Worm (Caenorhabditis elegans) whole organism, young adult: ENCODE measurements around the gene sas-7.

Experiments
- B0035.1 ChIP-seq: sonication (generic microtip); optimal IDR thresholded peaks from 2 replicates; lab custom pipeline; 2016; ENCODE audit warnings: missing genetic modification characterization, mild to moderate bottlenecking, missing compliant biosample characterization, missing genotype, missing genetic modification reagents
- B0261.1 ChIP-seq: sonication (generic microtip); optimal IDR thresholded peaks from 2 replicates; lab custom pipeline; 2016; ENCODE audit warnings: mild to moderate bottlenecking, missing genetic modification characterization, moderate library complexity, missing compliant biosample characterization
- C17E4.6 ChIP-seq: fragments of 200-800 bp; sonication (Bioruptor generic); IDR thresholded peaks from 2 replicates; pipeline ENCODE4 v1.3.6; 2022; ENCODE audit warnings: missing genetic modification reagents, missing genetic modification characterization, missing compliant biosample characterization
- F55B11.4 ChIP-seq: sonication (generic microtip); optimal IDR thresholded peaks from 2 replicates; lab custom pipeline; 2016; ENCODE audit warnings: missing compliant biosample characterization, missing genetic modification characterization, borderline replicate concordance; ENCODE audit not compliant: insufficient read depth
- T26A5.8 ChIP-seq: sonication (generic microtip); optimal IDR thresholded peaks from 2 replicates; lab custom pipeline; 2016; ENCODE audit warnings: missing genetic modification characterization, missing compliant biosample characterization
- Y56A3A.18 ChIP-seq: fragments of 200-800 bp; sonication (Bioruptor generic); IDR thresholded peaks from 2 replicates; pipeline ENCODE4 v1.3.6; 2022; ENCODE audit warnings: missing genetic modification reagents, missing genetic modification characterization, missing compliant biosample characterization
- Y95B8A.8 ChIP-seq: fragments of 200-800 bp; sonication (Bioruptor generic); IDR thresholded peaks from 2 replicates; pipeline ENCODE4 v1.3.6; 2022; ENCODE audit warnings: missing genetic modification reagents, missing genetic modification characterization, missing compliant biosample characterization
- ZK185.1 ChIP-seq: sonication (generic microtip); optimal IDR thresholded peaks from 2 replicates; lab custom pipeline; 2016; ENCODE audit warnings: mild to moderate bottlenecking, missing genetic modification characterization, missing compliant biosample characterization; ENCODE audit not compliant: poor library complexity, severe bottlenecking
- akir-1 ChIP-seq: fragments of 200-800 bp; sonication (Bioruptor generic); optimal IDR thresholded peaks from 2 replicates; lab custom pipeline; 2018; ENCODE audit warnings: mild to moderate bottlenecking, missing genetic modification characterization, moderate library complexity, missing compliant biosample characterization
- ama-1 ChIP-seq, 3 experiments: fragments of 150-350 bp in 1 of 3; sonication (generic microtip) in 2 of 3; optimal IDR thresholded peaks; 2 replicates each; lab custom pipeline; 2014 to 2018; ENCODE audit warnings: missing biosample characterization in 2 of 3, missing genetic modification characterization in 2 of 3, missing genetic modification reagents in 2 of 3
- atf-7 ChIP-seq: sonication (generic microtip); optimal IDR thresholded peaks from 2 replicates; lab custom pipeline; 2017; ENCODE audit warnings: mild to moderate bottlenecking, missing genetic modification characterization, missing compliant biosample characterization
- bed-1 ChIP-seq: fragments of 200-800 bp; sonication (Bioruptor generic); IDR thresholded peaks from 2 replicates; pipeline ENCODE4 v1.3.6; 2022; ENCODE audit warnings: missing genetic modification reagents, missing genetic modification characterization, missing compliant biosample characterization
- ccch-3 ChIP-seq: fragments of 200-800 bp; sonication (Bioruptor generic); optimal IDR thresholded peaks from 2 replicates; lab custom pipeline; 2018; ENCODE audit warnings: mild to moderate bottlenecking, missing genetic modification characterization, missing compliant biosample characterization
- cebp-1 ChIP-seq, 2 experiments: fragments of 200-800 bp in 1 of 2; sonication (Bioruptor generic) in 1 of 2; sonication (generic microtip) in 1 of 2; IDR thresholded peaks in 1 of 2; optimal IDR thresholded peaks in 1 of 2; 2 replicates each; pipeline versions ENCODE4 v1.3.6 to Lab custom; 2017 to 2022; ENCODE audit warnings: missing compliant biosample characterization in 2 of 2, missing genetic modification characterization in 2 of 2, mild to moderate bottlenecking in 1 of 2, missing genetic modification reagents in 1 of 2, moderate library complexity in 1 of 2
- ceh-27 ChIP-seq: fragments of 200-800 bp; sonication (Bioruptor generic); optimal IDR thresholded peaks from 2 replicates; lab custom pipeline; 2018; ENCODE audit warnings: mild to moderate bottlenecking, missing genetic modification characterization, moderate library complexity, missing compliant biosample characterization
- ceh-58 ChIP-seq: fragments of 200-800 bp; sonication (Bioruptor generic); IDR thresholded peaks from 2 replicates; pipeline ENCODE4 v1.3.6; 2022; ENCODE audit warnings: missing genetic modification characterization, missing compliant biosample characterization
- dpff-1 ChIP-seq: sonication (generic microtip); optimal IDR thresholded peaks from 2 replicates; lab custom pipeline; 2017; ENCODE audit warnings: mild to moderate bottlenecking, missing genetic modification characterization, missing compliant biosample characterization
- ekl-4 ChIP-seq: fragments of 200-800 bp; sonication (Bioruptor generic); IDR thresholded peaks from 2 replicates; pipeline ENCODE4 v1.3.6; 2022; ENCODE audit warnings: missing genetic modification reagents, missing genetic modification characterization, missing compliant biosample characterization
- fkh-3 ChIP-seq: sonication (generic microtip); optimal IDR thresholded peaks from 2 replicates; lab custom pipeline; 2016; ENCODE audit warnings: mild to moderate bottlenecking, missing genetic modification characterization, missing compliant biosample characterization
- hmg-20 ChIP-seq: fragments of 200-800 bp; sonication (Bioruptor generic); IDR thresholded peaks from 2 replicates; pipeline ENCODE4 v1.3.6; 2022; ENCODE audit warnings: missing genetic modification reagents, missing genetic modification characterization, missing compliant biosample characterization
- hrde-1 ChIP-seq: sonication (generic microtip); optimal IDR thresholded peaks from 2 replicates; lab custom pipeline; 2016; ENCODE audit warnings: missing genetic modification characterization, mild to moderate bottlenecking, missing compliant biosample characterization, moderate library complexity, missing genotype, missing genetic modification reagents, borderline replicate concordance
- hsf-1 ChIP-seq: fragments of 200-800 bp; sonication (Bioruptor generic); IDR thresholded peaks from 2 replicates; pipeline ENCODE4 v1.3.6; 2022; ENCODE audit warnings: missing genetic modification reagents, missing genetic modification characterization, missing compliant biosample characterization
- lin-26 ChIP-seq: fragments of 200-800 bp; sonication (Bioruptor generic); IDR thresholded peaks from 2 replicates; pipeline ENCODE4 v1.3.6; 2022; ENCODE audit warnings: missing genetic modification reagents, missing genetic modification characterization, missing compliant biosample characterization
- lin-40 ChIP-seq: sonication (generic microtip); optimal IDR thresholded peaks from 2 replicates; lab custom pipeline; 2016; ENCODE audit warnings: missing genetic modification characterization, mild to moderate bottlenecking, missing compliant biosample characterization, missing genotype, missing genetic modification reagents
- lin-54 ChIP-seq: fragments of 200-800 bp; sonication (Bioruptor generic); optimal IDR thresholded peaks from 2 replicates; lab custom pipeline; 2018; ENCODE audit warnings: mild to moderate bottlenecking, missing genetic modification characterization, missing compliant biosample characterization
- lir-1 ChIP-seq: fragments of 200-800 bp; sonication (Bioruptor generic); conservative IDR thresholded peaks from 2 replicates; pipeline ENCODE4 v1.3.6; 2022; ENCODE audit warnings: missing genetic modification reagents, missing genetic modification characterization, missing compliant biosample characterization
- lsy-27 ChIP-seq: sonication (generic microtip); optimal IDR thresholded peaks from 2 replicates; lab custom pipeline; 2017; ENCODE audit warnings: missing genetic modification characterization, mild to moderate bottlenecking, missing compliant biosample characterization, antibody characterized with exemption, missing genotype, borderline replicate concordance; ENCODE audit not compliant: insufficient read depth
- madf-6 ChIP-seq: fragments of 200-800 bp; sonication (Bioruptor generic); IDR thresholded peaks from 2 replicates; pipeline ENCODE4 v1.3.6; 2022; ENCODE audit warnings: missing genetic modification reagents, missing genetic modification characterization, missing compliant biosample characterization
- nhr-80 ChIP-seq: sonication (generic microtip); optimal IDR thresholded peaks from 2 replicates; lab custom pipeline; 2016; ENCODE audit warnings: missing genetic modification characterization, missing compliant biosample characterization
- pha-4 ChIP-seq: fragments of 150-350 bp; sonication (generic microtip); optimal IDR thresholded peaks from 2 replicates; lab custom pipeline; 2014; ENCODE audit warnings: missing biosample characterization, missing genetic modification reagents, missing genetic modification characterization
- repo-1 ChIP-seq: sonication (generic microtip); optimal IDR thresholded peaks from 2 replicates; lab custom pipeline; 2017; ENCODE audit warnings: mild to moderate bottlenecking, missing genetic modification characterization, missing compliant biosample characterization
- rpc-1 ChIP-seq, 2 experiments: fragments of 150-350 bp in 1 of 2; sonication (generic microtip) in 1 of 2; optimal IDR thresholded peaks; 2 replicates each; lab custom pipeline; 2014 to 2018; ENCODE audit warnings: missing biosample characterization in 1 of 2, missing genetic modification characterization in 1 of 2, missing genetic modification reagents in 1 of 2, missing genotype in 1 of 2
- tbx-9 ChIP-seq: sonication (generic microtip); optimal IDR thresholded peaks from 2 replicates; lab custom pipeline; 2016; ENCODE audit warnings: borderline replicate concordance, missing genetic modification characterization, inconsistent platforms, missing compliant biosample characterization
- unc-62 ChIP-seq: fragments of 150-350 bp; optimal IDR thresholded peaks from 2 replicates; lab custom pipeline; 2014; ENCODE audit warnings: missing biosample characterization, missing genetic modification reagents, missing genetic modification characterization
- ztf-26 ChIP-seq: sonication (generic microtip); optimal IDR thresholded peaks from 2 replicates; lab custom pipeline; 2017; ENCODE audit warnings: missing genetic modification characterization, missing compliant biosample characterization
- ztf-3 ChIP-seq: fragments of 200-800 bp; sonication (Bioruptor generic); optimal IDR thresholded peaks from 2 replicates; lab custom pipeline; 2018; ENCODE audit warnings: mild to moderate bottlenecking, missing genetic modification characterization, missing compliant biosample characterization

The sas-7 gene

ce11 chrIII:10335086-10335485, 14.3 kb downstream of the sas-7 start, which contains the start of gene ced-9:
TSS of gene ced-9 (plus strand) at chrIII:10335172.
- TF ChIP-seq tbx-9 (tag; lab: Kevin White, UChicago) (peak; percentile 93), ceh-58 (GFP tag; lab: Robert Waterston, UW) (no peak)

DNA sequence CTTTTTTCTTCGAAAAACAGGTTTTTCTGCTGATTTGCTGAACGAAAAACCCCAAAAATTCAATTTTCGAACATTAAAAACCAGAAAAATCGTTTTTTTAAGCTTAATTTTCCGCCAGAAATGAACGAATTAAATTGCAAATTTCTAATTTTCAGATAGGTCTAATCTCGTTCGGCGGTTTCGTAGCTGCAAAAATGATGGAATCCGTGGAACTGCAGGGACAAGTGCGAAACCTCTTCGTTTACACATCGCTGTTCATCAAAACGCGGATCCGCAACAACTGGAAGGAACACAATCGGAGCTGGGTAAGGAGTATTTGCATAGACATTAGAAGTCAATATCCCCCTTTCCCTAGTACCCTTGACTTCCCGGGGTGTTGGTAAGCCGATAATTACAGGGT, 15.3 kb downstream of the sas-7 start:
- TF ChIP-seq ZK185.1 (tag; lab: Kevin White, UChicago), result no peak
- TF ChIP-seq fkh-3 (tag; lab: Kevin White, UChicago), result no peak

ce11 chrIII:10337508-10338166, 16.8 kb downstream of the sas-7 start, which contains the start of gene ttr-15:
TSS of gene ttr-15 (plus strand) at chrIII:10337847.
- no peak for TF ChIP-seq hrde-1 (tag; lab: Kevin White, UChicago)
- peak; percentile 11 for TF ChIP-seq atf-7 (tag; lab: Kevin White, UChicago)
- TF ChIP-seq repo-1 (tag; lab: Kevin White, UChicago), result peak; percentile 22
- TF ChIP-seq bed-1 (GFP tag; lab: Robert Waterston, UW), result no peak
- TF ChIP-seq B0035.1 (tag; lab: Kevin White, UChicago), result peak; percentile 73
- TF ChIP-seq ama-1 (optimal IDR thresholded peaks at IDR 0.05; lab: Kevin White, UChicago), result peak; percentile 92
- TF ChIP-seq ama-1 (GFP tag; optimal IDR thresholded peaks at IDR 0.05; lab: Kevin White, UChicago), result peak in 1 of 2 experiments; percentile 6
- TF ChIP-seq ceh-27, result no peak
- no peak for TF ChIP-seq C17E4.6 (GFP tag; lab: Robert Waterston, UW)
- TF ChIP-seq ekl-4 (GFP tag; lab: Robert Waterston, UW), result no peak
- TF ChIP-seq Y56A3A.18 (GFP tag; lab: Robert Waterston, UW), result 0 out of 2 replicates have a peak, but pooled peaks have one; percentile 45
- TF ChIP-seq hmg-20 (GFP tag; lab: Robert Waterston, UW), result no peak
- no peak for TF ChIP-seq rpc-1 (optimal IDR thresholded peaks at IDR 0.05; lab: Kevin White, UChicago)
- no peak for TF ChIP-seq rpc-1 (tag; optimal IDR thresholded peaks at IDR 0.05; lab: Kevin White, UChicago)
- TF ChIP-seq madf-6 (GFP tag; lab: Robert Waterston, UW), result 0 out of 2 replicates have a peak, but pooled peaks have one; percentile 25
- TF ChIP-seq Y95B8A.8 (GFP tag; lab: Robert Waterston, UW), result no peak
- peak; percentile 30; the same call in 1 of the 2 replicates for TF ChIP-seq lin-26
- no peak for TF ChIP-seq F55B11.4
- peak; percentile 57 for TF ChIP-seq lin-40
- no peak for TF ChIP-seq lir-1 (GFP tag; lab: Robert Waterston, UW)
- no peak for TF ChIP-seq pha-4 (tag; lab: Kevin White, UChicago)
- TF ChIP-seq unc-62 (GFP tag; lab: Kevin White, UChicago), result no peak
- TF ChIP-seq nhr-80 (tag; lab: Kevin White, UChicago), result no peak
- TF ChIP-seq hsf-1, result no peak
- TF ChIP-seq cebp-1 (GFP tag; IDR thresholded peaks at IDR 0.05; lab: Robert Waterston, UW), result no peak
- TF ChIP-seq cebp-1 (tag; optimal IDR thresholded peaks at IDR 0.05; lab: Kevin White, UChicago), result peak; percentile 39
- TF ChIP-seq tbx-9 (tag; lab: Kevin White, UChicago), result peak; percentile 71

DNA sequence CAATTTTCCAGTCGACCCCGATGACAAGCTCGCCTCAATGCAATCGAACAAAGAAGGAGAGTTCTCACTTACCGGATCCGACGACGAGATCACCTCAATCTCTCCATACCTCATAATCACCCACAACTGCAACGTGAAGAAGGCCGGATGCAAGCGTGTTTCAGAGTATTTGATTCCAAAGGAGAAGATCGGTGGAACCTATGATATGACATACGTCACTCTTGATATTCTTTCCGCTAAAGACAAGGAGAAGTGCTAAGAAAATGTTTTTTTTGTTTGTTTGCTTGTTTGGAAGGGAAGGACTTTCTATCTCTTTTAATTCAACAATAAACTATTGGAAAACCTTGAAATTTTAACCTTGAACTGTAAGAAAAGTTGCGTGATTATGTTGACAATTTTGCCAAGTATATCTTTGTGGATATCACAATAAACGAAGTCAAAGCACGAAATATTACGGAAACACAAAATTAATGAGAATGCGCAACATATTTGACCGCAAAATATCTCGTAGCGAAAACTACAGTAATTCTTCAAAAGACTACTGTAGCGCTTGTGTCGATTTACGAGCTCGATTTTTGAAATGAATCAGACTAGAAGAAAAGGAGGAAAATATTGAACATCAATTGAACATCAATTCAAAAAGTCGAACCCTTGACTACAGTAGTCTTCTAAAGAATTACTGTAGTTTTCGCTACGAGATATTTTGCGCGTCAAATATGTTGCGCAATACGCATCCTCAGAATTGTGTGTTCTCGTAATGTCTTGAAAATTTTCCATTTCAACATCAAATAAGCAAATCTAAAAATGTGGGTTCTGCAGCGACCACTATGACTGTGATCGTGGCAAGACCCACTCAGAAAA, 18.4 kb downstream of the sas-7 start:
- TF ChIP-seq ccch-3 (no peak), lin-54 (no peak), tbx-9 (tag; lab: Kevin White, UChicago) (peak; percentile 39), ama-1 (optimal IDR thresholded peaks at IDR 0.05; lab: Kevin White, UChicago) (peak; percentile 78), ama-1 (GFP tag; optimal IDR thresholded peaks at IDR 0.05; lab: Kevin White, UChicago) (no peak), T26A5.8 (tag; lab: Kevin White, UChicago) (no peak), ztf-26 (tag; lab: Kevin White, UChicago) (peak; percentile 50), dpff-1 (no peak), lsy-27 (tag; lab: Kevin White, UChicago) (no peak), B0261.1 (no peak), lin-40 (peak; percentile 21), akir-1 (GFP tag; lab: Kevin White, UChicago) (no peak), ztf-3 (no peak)
